Fruit fly (Drosophila melanogaster): Measurements from ENCODE around the gene Sfp33A3.

Gene Sfp33A3

DNA sequence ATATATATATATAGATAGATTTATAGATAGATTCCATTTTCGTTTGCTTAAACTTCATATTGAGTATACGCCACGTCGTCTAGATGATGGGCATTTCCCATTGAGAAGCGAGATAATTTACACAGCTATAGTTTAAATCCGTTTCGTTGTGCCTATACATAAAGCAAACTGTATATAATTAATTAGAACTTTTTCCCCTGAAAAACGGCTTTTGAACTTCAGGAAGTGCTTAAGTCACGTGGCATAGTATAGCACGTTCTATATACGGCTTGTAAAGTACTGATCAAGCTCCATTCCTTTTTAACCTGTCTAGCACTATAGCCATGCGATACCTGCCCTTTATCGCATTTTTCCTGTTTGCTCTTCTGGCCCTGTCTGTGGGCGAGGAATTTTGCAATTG, at the start of gene Sfp33A3:
Gene Sfp33A3 (plus strand): TSS at position 301 of the 400 bp plus-strand sequence.
- TF ChIP-seq noc (tag; optimal IDR thresholded peaks at IDR 0.05), result no peak

DNA sequence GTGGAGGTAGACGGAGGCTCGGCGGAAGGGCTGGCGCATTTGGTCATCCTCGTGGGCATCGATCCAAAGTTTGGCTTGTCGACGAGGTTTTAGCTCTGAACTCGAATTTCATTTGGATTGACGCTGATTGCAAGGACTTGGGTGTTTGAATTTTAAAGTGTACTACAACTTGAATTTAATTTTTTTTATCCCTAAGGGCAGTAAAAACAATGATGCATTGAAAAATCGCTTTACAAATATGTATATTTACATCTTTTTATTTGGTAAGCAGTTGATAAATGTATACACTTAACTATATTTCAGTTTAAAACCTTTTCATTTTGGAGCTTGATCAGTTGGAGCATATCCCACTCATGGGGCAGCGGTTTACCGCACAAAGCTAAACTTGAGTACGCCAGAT, 47.4 kb upstream of the Sfp33A3 start, which contains the start of gene Tsp33B:
Gene Tsp33B (minus strand): TSS at position 101 of the 400 bp plus-strand sequence.
- TF ChIP-seq noc (tag; optimal IDR thresholded peaks at IDR 0.05), result no peak

DNA sequence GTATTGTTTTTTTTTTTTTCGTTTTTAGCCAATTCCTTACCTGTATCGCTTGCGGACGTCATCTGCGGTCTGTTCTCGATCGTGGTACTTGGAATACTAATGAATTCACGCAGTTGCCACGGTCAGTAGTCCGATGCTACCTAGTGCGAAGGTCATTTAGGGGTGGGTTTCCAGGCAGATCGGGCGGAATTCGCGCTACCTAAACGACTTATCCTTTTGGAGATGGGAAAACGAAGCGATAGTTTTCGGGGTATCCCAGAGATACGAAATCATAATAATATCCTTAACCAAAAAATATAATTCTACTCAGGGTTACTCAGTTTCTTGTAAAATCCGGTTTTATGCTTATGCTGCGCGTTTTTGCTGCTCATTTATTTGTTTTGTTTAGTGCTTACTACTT, 45.7 kb upstream of the Sfp33A3 start, which contains the start of gene CG14937:
Gene CG14937 (minus strand): TSS at position 101 of the 400 bp plus-strand sequence.
- no peak for TF ChIP-seq noc (tag; optimal IDR thresholded peaks at IDR 0.05)

DNA sequence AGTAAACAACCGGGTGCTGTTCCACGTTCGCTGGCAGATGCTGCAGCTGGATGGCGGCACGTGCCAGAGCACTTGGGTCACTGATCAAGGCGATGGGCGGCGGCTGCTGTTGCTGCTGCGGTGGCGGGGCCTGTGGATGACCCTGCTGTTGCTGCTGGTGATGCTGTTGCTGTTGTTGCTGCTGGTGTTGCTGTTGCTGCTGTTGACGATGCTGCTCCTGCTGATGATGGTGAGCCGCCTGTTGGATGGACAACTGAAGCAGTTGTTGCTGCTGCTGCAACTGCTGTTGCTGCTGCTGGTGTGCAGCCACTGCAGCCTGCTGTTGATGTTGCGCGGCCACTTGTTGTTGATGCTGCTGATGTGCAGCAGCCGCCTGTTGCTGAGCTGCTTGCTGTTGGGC, 42.6 kb upstream of the Sfp33A3 start:
- TF ChIP-seq noc (tag; optimal IDR thresholded peaks at IDR 0.05), result no peak

DNA sequence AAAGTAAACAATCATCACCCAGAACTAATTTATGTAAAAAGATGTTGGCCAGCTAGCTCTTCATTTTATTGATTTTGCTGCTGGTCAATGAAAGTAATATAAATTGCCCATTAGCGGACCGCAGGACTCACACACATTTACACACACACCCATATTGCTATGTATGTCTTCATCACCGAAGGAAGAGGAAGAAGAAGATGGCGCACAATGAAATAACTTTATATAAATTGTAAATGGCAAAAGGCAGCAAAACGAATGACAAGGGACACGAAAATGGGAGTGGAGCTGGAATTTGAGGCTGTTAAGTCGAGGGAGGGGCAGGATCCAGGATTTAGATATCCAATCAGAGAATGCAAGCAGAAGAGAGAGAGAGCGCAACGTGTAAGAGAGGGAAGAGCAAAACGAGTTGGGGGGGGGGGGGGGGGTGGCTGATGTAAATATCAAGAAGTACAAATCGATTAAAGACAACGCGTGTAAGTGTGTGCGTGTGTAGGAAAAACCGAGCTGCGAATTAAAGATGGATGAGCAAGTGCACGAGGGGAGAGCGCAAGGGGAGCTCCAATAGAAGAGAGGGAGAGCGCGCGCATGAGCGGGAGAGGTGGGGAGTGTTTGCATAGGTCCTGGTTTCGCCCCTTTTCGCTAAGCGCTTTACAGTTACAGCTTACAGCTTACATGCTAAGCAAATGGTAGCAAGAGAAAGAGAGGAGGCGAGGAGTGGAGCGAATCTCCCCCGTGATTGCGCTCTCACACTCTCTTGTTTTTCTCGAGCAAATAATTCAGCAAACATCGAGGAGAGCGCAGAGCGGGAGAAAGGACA, 35.3 kb upstream of the Sfp33A3 start:
- TF ChIP-seq noc (tag; optimal IDR thresholded peaks at IDR 0.05), result no peak

DNA sequence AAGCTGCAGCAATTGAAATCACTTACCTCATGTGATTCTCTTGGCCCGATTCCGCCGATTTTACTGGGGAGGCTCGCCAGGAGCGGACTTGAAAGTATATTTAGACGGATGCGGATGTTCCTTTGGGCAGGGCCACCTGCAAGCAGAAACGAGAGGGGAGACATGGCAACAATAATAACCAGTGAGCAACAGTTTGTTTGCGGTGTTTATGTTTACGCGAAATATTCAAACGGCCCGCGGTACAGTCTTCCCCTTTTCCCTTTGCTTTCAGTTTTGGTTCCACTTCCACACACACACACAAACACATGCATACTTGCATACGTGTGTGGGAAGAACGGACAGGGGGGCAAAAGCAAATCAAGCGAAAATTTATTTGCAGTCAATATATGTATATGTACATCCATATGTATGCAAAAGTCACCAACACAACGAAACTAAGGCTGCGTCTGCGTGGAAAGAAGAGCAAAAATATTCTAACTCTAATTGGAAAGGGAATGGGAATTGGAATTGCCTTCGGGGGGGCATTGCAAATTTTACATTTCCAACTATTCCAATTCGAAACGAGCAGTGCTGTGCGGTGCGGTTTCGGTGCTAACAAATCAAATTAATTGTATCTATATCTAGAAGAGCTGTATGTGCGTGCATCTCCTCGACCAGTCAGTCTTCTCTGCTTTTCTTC, 33.6 kb upstream of the Sfp33A3 start:
- no peak for TF ChIP-seq noc (tag; optimal IDR thresholded peaks at IDR 0.05)

DNA sequence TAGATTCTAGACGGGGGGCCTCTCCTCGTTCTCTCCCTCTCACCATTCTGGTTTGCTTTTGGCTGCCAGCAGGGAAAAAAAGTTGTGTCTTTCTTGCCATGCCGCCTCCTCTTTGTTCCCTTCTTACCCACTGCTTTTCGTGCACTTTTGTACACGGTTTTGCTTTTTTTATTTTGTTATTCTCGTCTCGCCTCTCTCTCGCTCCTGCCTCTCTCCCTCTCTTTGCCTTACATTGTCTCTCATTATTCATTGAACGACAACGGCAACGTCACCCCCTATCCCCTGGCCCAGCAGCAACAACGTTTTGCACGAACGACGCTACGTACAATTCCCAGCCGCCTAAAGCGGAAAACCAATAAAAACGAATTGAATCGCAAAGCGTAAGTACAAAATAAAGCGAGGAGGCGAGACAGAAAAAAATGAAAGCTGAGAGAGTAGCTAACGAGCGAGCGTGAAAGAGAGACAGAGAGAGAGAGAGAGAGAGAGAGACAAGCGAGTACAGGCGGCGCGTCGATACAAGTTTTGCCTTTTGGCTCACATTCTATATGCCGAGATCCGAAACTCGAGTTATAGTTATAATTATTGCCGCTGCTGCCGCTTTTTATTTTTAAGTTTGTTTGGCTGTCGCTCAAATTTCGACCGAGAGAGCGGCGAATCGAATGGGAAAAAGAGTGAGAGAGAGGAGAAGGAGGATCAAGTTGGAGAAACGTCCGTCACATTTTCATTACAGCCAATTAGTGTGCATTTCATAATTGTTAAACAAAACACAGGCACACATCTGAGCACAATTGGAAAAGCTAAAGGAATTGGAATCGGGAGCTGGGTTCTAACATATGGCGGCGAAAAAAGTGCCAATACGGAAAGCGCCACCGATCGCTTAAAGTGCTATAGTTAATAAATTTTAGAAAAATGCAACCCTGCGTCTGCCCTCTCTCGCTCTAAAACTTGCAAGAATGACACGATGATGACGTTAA, 32.7 kb upstream of the Sfp33A3 start:
- TF ChIP-seq noc (tag; optimal IDR thresholded peaks at IDR 0.05), result peak; percentile 24

DNA sequence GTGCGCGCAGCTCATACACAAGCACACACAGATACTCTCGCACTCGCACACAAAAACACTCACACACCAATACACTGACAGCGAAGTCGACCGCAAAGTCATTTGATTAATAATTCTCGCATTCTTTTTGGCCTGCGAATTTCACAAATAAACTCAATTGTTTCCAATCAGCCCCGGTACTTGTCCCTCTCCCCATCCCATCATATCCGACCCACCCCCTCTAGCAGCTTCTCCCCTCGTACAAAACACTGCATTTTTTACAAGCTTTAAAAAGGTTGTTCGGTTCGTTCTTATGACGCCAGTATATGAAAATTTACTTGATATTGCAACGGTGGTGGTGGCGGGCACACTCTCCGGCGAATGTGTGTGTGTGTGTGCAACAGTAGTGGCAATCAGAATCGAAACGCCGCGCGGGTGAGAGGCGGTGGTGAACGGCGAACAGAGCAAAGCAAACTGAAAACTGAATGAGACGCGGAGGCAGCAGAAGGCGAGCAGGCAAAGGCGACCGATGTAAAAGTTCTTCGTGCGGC, 31.9 kb upstream of the Sfp33A3 start:
- TF ChIP-seq noc (tag; optimal IDR thresholded peaks at IDR 0.05), result peak; percentile 60

DNA sequence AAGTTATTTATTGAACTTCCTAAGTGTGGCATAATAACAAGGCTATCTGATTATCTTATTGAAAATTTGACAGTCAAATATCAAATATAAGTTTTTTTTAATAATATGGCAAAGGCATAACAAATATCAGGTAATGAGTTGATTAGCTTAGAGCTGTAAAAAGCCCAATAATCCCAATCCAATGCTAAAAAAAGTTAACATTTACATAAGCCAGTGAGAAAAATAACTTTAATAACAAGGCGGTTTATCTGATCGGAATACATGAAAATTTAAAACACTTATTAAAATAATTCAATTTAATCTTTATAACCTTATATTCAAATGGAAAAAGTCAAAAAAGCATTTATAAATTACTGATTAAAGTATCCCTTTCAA, 31.4 kb upstream of the Sfp33A3 start:
- no peak for TF ChIP-seq noc (tag; optimal IDR thresholded peaks at IDR 0.05)

DNA sequence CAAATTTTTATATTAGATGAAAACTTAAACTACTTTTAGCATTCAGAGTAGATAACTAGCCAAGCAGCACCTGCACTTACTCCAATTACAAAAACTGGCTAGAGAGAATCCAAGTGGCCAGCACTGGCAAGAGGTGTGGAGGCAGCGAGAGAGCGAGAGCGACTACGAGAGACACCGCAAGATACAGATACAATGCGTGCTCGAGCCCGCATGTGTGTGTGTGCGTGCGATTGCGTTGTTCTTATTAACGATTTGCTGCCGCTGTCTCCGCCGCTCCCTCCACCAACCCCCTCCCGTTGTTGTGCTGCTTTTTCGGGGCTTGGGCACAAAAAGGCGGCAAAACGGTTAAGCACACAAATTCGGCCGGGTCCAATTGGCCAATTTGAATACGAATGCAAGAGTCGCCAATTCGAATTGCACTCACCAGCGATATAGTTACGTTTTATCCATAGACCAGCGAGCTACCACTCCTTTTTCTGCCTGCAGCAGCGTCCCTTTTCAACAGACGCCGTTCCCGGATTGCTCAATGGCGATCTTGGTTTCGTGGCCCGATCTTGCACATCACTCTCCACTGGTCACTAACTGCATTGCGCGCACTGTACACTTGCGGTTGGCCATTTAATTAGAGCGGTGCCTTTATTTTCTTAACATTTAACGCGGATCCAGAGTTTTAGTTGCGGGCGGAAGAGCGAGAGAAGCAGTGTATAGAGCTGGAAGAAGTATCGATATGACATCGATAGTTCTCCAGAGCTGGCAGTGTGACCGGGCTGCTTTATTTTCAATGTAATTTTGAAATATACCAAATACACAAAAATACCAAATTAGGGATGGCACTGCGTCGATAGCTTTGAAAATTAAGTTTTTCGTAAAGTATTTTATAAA, 30.8 kb upstream of the Sfp33A3 start, which contains the start of gene crol:
Gene crol (minus strand): TSS at position 737 of the 882 bp plus-strand sequence.
- TF ChIP-seq noc (tag; optimal IDR thresholded peaks at IDR 0.05), result peak; percentile 3

DNA sequence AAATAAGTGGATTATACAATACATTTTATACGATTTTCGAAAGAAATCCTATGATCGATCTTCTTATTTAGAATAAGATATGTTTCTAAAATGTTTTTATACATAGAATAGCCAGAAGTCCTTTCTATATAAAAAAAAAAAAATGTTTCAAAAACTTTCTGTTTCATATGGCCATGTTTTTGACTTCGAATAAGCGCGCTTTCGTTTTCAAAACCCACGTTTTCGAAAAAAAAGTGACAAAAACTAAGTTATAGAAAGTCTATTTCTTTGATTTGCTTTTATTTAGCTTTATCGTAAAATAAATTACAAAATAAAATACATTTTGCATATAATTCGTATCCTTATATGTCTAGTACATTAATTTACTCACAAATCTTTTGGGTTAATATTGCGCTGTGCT, 29.9 kb upstream of the Sfp33A3 start:
- no peak for TF ChIP-seq noc (tag; optimal IDR thresholded peaks at IDR 0.05)

DNA sequence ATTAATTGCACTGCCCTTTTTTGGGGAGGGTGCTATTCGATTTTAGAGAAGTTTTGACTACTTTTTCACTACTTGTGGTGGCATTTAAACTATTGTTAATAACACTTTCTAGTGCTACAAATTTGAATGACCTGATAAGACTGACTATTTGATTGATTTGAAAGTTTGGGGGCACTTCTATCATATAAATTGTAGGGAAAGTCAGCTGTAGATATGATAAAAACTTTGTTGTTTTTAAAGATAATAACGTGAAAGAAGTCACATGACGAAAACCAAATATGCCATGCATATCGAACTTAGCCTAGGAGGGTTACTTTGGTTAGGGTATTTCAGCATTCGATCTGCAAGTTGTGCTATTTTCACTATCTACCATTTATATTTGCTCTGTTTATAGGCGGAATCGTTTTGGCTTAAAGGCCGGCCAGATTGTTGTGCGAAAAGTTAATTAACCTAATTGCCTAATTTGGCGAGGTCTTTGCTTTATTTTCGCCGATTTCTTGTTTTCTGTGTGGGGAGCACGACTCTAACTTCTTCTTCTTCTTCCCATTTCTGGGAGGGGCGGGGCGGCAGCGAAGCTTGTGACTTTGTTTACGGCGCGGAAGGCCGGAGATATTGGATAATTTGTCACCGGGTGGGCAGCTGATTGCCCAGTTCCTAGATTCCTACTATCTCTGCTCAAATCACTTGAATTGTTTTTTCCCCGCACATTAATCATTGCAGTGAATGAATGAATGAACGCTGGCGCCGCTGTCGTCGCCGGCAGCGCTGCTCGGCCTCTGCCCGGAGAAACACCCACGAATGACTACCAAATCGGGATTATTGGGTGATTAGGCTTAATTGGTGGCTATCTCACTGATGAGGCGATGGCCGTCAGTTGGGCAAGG, 26.7 kb upstream of the Sfp33A3 start:
- peak; percentile 53 for TF ChIP-seq noc (tag; optimal IDR thresholded peaks at IDR 0.05)

DNA sequence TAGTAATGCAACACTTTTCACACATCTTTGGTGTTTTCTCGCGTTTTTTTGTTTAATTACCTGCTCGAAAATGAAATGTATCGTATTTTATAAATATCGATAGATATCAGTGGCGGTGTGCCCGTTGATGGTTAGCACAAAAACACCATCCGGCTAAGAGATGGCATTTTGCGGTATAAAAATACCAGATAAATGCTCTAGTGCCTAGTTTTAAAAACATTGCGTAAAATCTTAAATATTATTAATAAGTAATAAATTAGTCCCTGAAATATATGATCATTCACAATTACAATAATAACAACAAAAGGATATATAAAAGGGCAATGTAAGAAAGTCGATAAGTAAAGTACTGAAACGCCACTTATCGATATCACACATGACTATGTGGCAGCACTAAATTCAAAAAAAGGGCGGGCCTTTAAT, 26.0 kb upstream of the Sfp33A3 start, which contains the start of gene CycY:
Gene CycY (minus strand): TSS at position 116 of the 423 bp plus-strand sequence.
- TF ChIP-seq noc (tag; optimal IDR thresholded peaks at IDR 0.05), result no peak

All from whole organism, larva.